Worm (Caenorhabditis elegans) whole organism, young adult: Measurements from ENCODE around the gene K07H8.2.

Experiments used
- B0019.2 ChIP-seq: fragments of 200-800 bp; sonication (Bioruptor generic); conservative IDR thresholded peaks from 2 replicates; pipeline ENCODE4 v1.3.6; 2022; ENCODE audit warnings: missing genetic modification reagents, missing genetic modification characterization, missing compliant biosample characterization
- C06A6.2 ChIP-seq: fragments of 200-800 bp; sonication (Bioruptor generic); conservative IDR thresholded peaks from 2 replicates; pipeline ENCODE4 v1.3.6; 2022; ENCODE audit warnings: missing genetic modification characterization, missing compliant biosample characterization
- D2030.7 ChIP-seq: fragments of 200-800 bp; sonication (Bioruptor generic); IDR thresholded peaks from 2 replicates; pipeline ENCODE4 v1.3.6; 2022; ENCODE audit warnings: missing genetic modification reagents, missing genetic modification characterization, missing compliant biosample characterization
- F10E7.11 ChIP-seq: sonication (generic microtip); optimal IDR thresholded peaks from 2 replicates; lab custom pipeline; 2017; ENCODE audit warnings: mild to moderate bottlenecking, missing genetic modification characterization, moderate library complexity, missing compliant biosample characterization
- F33H1.4 ChIP-seq: fragments of 200-800 bp; sonication (Bioruptor generic); IDR thresholded peaks from 2 replicates; pipeline ENCODE4 v1.3.6; 2022; ENCODE audit warnings: missing genetic modification reagents, missing genetic modification characterization, missing compliant biosample characterization
- F55B11.4 ChIP-seq: sonication (generic microtip); optimal IDR thresholded peaks from 2 replicates; lab custom pipeline; 2016; ENCODE audit warnings: missing compliant biosample characterization, missing genetic modification characterization, borderline replicate concordance; ENCODE audit not compliant: insufficient read depth
- F57A8.1 ChIP-seq: fragments of 200-800 bp; sonication (Bioruptor generic); optimal IDR thresholded peaks from 2 replicates; lab custom pipeline; 2018; ENCODE audit warnings: mild to moderate bottlenecking, missing genetic modification characterization, moderate library complexity, missing compliant biosample characterization
- F57C9.4 ChIP-seq: sonication (generic microtip); optimal IDR thresholded peaks from 2 replicates; lab custom pipeline; 2017; ENCODE audit warnings: mild to moderate bottlenecking, missing genetic modification characterization, missing compliant biosample characterization
- T26A5.8 ChIP-seq: sonication (generic microtip); optimal IDR thresholded peaks from 2 replicates; lab custom pipeline; 2016; ENCODE audit warnings: missing genetic modification characterization, missing compliant biosample characterization
- Y56A3A.18 ChIP-seq: fragments of 200-800 bp; sonication (Bioruptor generic); IDR thresholded peaks from 2 replicates; pipeline ENCODE4 v1.3.6; 2022; ENCODE audit warnings: missing genetic modification reagents, missing genetic modification characterization, missing compliant biosample characterization
- Y67H2A.10 ChIP-seq: fragments of 200-800 bp; sonication (Bioruptor generic); conservative IDR thresholded peaks from 2 replicates; pipeline ENCODE4 v1.3.6; 2022; ENCODE audit warnings: missing genetic modification reagents, missing genetic modification characterization, missing compliant biosample characterization
- Y79H2A.3 ChIP-seq: fragments of 200-800 bp; sonication (Bioruptor generic); conservative IDR thresholded peaks from 2 replicates; pipeline ENCODE4 v1.3.6; 2022; ENCODE audit warnings: missing genetic modification reagents, missing genetic modification characterization, missing compliant biosample characterization
- ZK185.1 ChIP-seq: sonication (generic microtip); optimal IDR thresholded peaks from 2 replicates; lab custom pipeline; 2016; ENCODE audit warnings: mild to moderate bottlenecking, missing genetic modification characterization, missing compliant biosample characterization; ENCODE audit not compliant: poor library complexity, severe bottlenecking
- aptf-2 ChIP-seq: fragments of 200-800 bp; sonication (Bioruptor generic); conservative IDR thresholded peaks from 2 replicates; pipeline ENCODE4 v1.3.6; 2022; ENCODE audit warnings: missing genetic modification reagents, missing genetic modification characterization, missing compliant biosample characterization
- aptf-3 ChIP-seq: fragments of 200-800 bp; sonication (Bioruptor generic); IDR thresholded peaks from 2 replicates; pipeline ENCODE4 v1.3.6; 2022; ENCODE audit warnings: missing genetic modification characterization, missing compliant biosample characterization
- atf-7 ChIP-seq: sonication (generic microtip); optimal IDR thresholded peaks from 2 replicates; lab custom pipeline; 2017; ENCODE audit warnings: mild to moderate bottlenecking, missing genetic modification characterization, missing compliant biosample characterization
- bed-2 ChIP-seq: fragments of 200-800 bp; sonication (Bioruptor generic); IDR thresholded peaks from 2 replicates; pipeline ENCODE4 v1.3.6; 2022; ENCODE audit warnings: missing genetic modification reagents, missing genetic modification characterization, missing compliant biosample characterization
- ccch-3 ChIP-seq: fragments of 200-800 bp; sonication (Bioruptor generic); optimal IDR thresholded peaks from 2 replicates; lab custom pipeline; 2018; ENCODE audit warnings: mild to moderate bottlenecking, missing genetic modification characterization, missing compliant biosample characterization
- cebp-2 ChIP-seq: fragments of 200-800 bp; sonication (Bioruptor generic); IDR thresholded peaks from 2 replicates; pipeline ENCODE4 v1.3.6; 2022; ENCODE audit warnings: missing genetic modification characterization, missing compliant biosample characterization
- ceh-100 ChIP-seq: fragments of 200-800 bp; sonication (Bioruptor generic); IDR thresholded peaks from 2 replicates; pipeline ENCODE4 v1.3.6; 2022; ENCODE audit warnings: missing genetic modification reagents, missing genetic modification characterization, missing compliant biosample characterization
- ceh-27 ChIP-seq: fragments of 200-800 bp; sonication (Bioruptor generic); optimal IDR thresholded peaks from 2 replicates; lab custom pipeline; 2018; ENCODE audit warnings: mild to moderate bottlenecking, missing genetic modification characterization, moderate library complexity, missing compliant biosample characterization
- ceh-58 ChIP-seq: fragments of 200-800 bp; sonication (Bioruptor generic); IDR thresholded peaks from 2 replicates; pipeline ENCODE4 v1.3.6; 2022; ENCODE audit warnings: missing genetic modification characterization, missing compliant biosample characterization
- ceh-91 ChIP-seq: fragments of 200-800 bp; sonication (Bioruptor generic); IDR thresholded peaks from 2 replicates; pipeline ENCODE4 v1.3.6; 2022; ENCODE audit warnings: missing genetic modification reagents, missing genetic modification characterization, missing compliant biosample characterization
- chd-7 ChIP-seq: sonication (generic microtip); optimal IDR thresholded peaks from 2 replicates; lab custom pipeline; 2016; ENCODE audit warnings: mild to moderate bottlenecking, missing genetic modification characterization, moderate library complexity, missing compliant biosample characterization
- die-1 ChIP-seq: sonication (generic microtip); optimal IDR thresholded peaks from 2 replicates; lab custom pipeline; 2016; ENCODE audit warnings: missing genotype, mild to moderate bottlenecking, missing genetic modification characterization, missing compliant biosample characterization
- dox-1 ChIP-seq: fragments of 200-800 bp; sonication (Bioruptor generic); IDR thresholded peaks from 2 replicates; pipeline ENCODE4 v1.3.6; 2022; ENCODE audit warnings: missing genetic modification reagents, missing genetic modification characterization, missing compliant biosample characterization
- efl-1 ChIP-seq: fragments of 150-350 bp; optimal IDR thresholded peaks from 2 replicates; lab custom pipeline; 2014; ENCODE audit warnings: missing biosample characterization, missing genetic modification reagents, missing genetic modification characterization
- gei-17 ChIP-seq: fragments of 200-800 bp; sonication (Bioruptor generic); optimal IDR thresholded peaks from 2 replicates; lab custom pipeline; 2018; ENCODE audit warnings: mild to moderate bottlenecking, missing genetic modification characterization, missing compliant biosample characterization
- hsf-1 ChIP-seq: fragments of 200-800 bp; sonication (Bioruptor generic); IDR thresholded peaks from 2 replicates; pipeline ENCODE4 v1.3.6; 2022; ENCODE audit warnings: missing genetic modification reagents, missing genetic modification characterization, missing compliant biosample characterization
- lag-1 ChIP-seq: fragments of 200-800 bp; sonication (Bioruptor generic); IDR thresholded peaks from 2 replicates; pipeline ENCODE4 v1.3.6; 2022; ENCODE audit warnings: missing genetic modification reagents, missing genetic modification characterization, missing compliant biosample characterization
- let-526 ChIP-seq: fragments of 200-800 bp; sonication (Bioruptor generic); IDR thresholded peaks from 2 replicates; pipeline ENCODE4 v1.3.6; 2022; ENCODE audit warnings: missing genetic modification reagents, missing genetic modification characterization, missing compliant biosample characterization
- lin-40 ChIP-seq: sonication (generic microtip); optimal IDR thresholded peaks from 2 replicates; lab custom pipeline; 2016; ENCODE audit warnings: missing genetic modification characterization, mild to moderate bottlenecking, missing compliant biosample characterization, missing genotype, missing genetic modification reagents
- madf-10 ChIP-seq: sonication (generic microtip); optimal IDR thresholded peaks from 2 replicates; lab custom pipeline; 2016; ENCODE audit warnings: mild to moderate bottlenecking, missing genetic modification characterization, missing compliant biosample characterization
- mel-28 ChIP-seq: sonication (generic microtip); optimal IDR thresholded peaks from 2 replicates; lab custom pipeline; 2016; ENCODE audit warnings: borderline replicate concordance, mild to moderate bottlenecking, missing genetic modification characterization, missing compliant biosample characterization
- nhr-27 ChIP-seq: fragments of 200-800 bp; sonication (Bioruptor generic); optimal IDR thresholded peaks from 2 replicates; lab custom pipeline; 2018; ENCODE audit warnings: mild to moderate bottlenecking, missing genetic modification characterization, moderate library complexity, missing compliant biosample characterization
- repo-1 ChIP-seq: sonication (generic microtip); optimal IDR thresholded peaks from 2 replicates; lab custom pipeline; 2017; ENCODE audit warnings: mild to moderate bottlenecking, missing genetic modification characterization, missing compliant biosample characterization
- rpc-1 ChIP-seq, 2 experiments: fragments of 150-350 bp in 1 of 2; sonication (generic microtip) in 1 of 2; optimal IDR thresholded peaks; 2 replicates each; lab custom pipeline; 2014 to 2018; ENCODE audit warnings: missing biosample characterization in 1 of 2, missing genetic modification characterization in 1 of 2, missing genetic modification reagents in 1 of 2, missing genotype in 1 of 2
- sdz-38 ChIP-seq: sonication (generic microtip); optimal IDR thresholded peaks from 2 replicates; lab custom pipeline; 2016; ENCODE audit warnings: missing genotype, missing genetic modification characterization, missing compliant biosample characterization
- snpc-1.3 ChIP-seq: sonication (generic microtip); optimal IDR thresholded peaks from 2 replicates; lab custom pipeline; 2017; ENCODE audit warnings: missing genetic modification characterization, mild to moderate bottlenecking, missing compliant biosample characterization, antibody characterized with exemption, moderate library complexity, missing genotype, missing genetic modification reagents; ENCODE audit not compliant: insufficient read depth
- snpc-4 ChIP-seq, 5 experiments: fragments of 150-350 bp in 1 of 5; sonication (generic microtip) in 4 of 5; optimal IDR thresholded peaks; 2 replicates each; lab custom pipeline; 2014 to 2018; ENCODE audit warnings: missing genetic modification characterization in 5 of 5, missing biosample characterization in 3 of 5, antibody characterized with exemption in 2 of 5, mild to moderate bottlenecking in 2 of 5, missing compliant biosample characterization in 2 of 5, missing genotype in 2 of 5, moderate library complexity in 2 of 5, missing genetic modification reagents in 1 of 5
- tbp1 ChIP-seq: fragments of 200-800 bp; sonication (Bioruptor generic); optimal IDR thresholded peaks from 2 replicates; lab custom pipeline; 2018; ENCODE audit warnings: mild to moderate bottlenecking, missing genetic modification characterization, missing compliant biosample characterization
- tbx-9 ChIP-seq: sonication (generic microtip); optimal IDR thresholded peaks from 2 replicates; lab custom pipeline; 2016; ENCODE audit warnings: borderline replicate concordance, missing genetic modification characterization, inconsistent platforms, missing compliant biosample characterization
- tlf-1 ChIP-seq: fragments of 200-800 bp; sonication (Bioruptor generic); optimal IDR thresholded peaks from 2 replicates; lab custom pipeline; 2018; ENCODE audit warnings: mild to moderate bottlenecking, missing genetic modification characterization, missing compliant biosample characterization
- unc-130 ChIP-seq: sonication (generic microtip); optimal IDR thresholded peaks from 2 replicates; lab custom pipeline; 2016; ENCODE audit warnings: missing genetic modification reagents, missing genetic modification characterization, missing compliant biosample characterization
- xnd-1 ChIP-seq: sonication (generic microtip); optimal IDR thresholded peaks from 2 replicates; lab custom pipeline; 2016; ENCODE audit warnings: missing genotype, missing genetic modification reagents, missing genetic modification characterization, missing compliant biosample characterization
- zim-3 ChIP-seq: sonication (generic microtip); optimal IDR thresholded peaks from 2 replicates; lab custom pipeline; 2017; ENCODE audit warnings: mild to moderate bottlenecking, missing genetic modification characterization, moderate library complexity, missing compliant biosample characterization
- ztf-25 ChIP-seq: fragments of 200-800 bp; sonication (Bioruptor generic); IDR thresholded peaks from 2 replicates; pipeline ENCODE4 v1.3.6; 2022; ENCODE audit warnings: missing genetic modification reagents, missing genetic modification characterization, missing compliant biosample characterization

The K07H8.2 gene

ce11 chrIV:8252856-8253255 lies 38.5 kb upstream of the K07H8.2 start (continued):
- peak; percentile 67; the same call in 1 of the 2 replicates for TF ChIP-seq Y56A3A.18
- peak; percentile 29; the same call in 1 of the 2 replicates for TF ChIP-seq C06A6.2 (GFP tag; lab: Robert Waterston, UW)
- TF ChIP-seq F10E7.11 (tag; lab: Kevin White, UChicago) = peak; percentile 81
- TF ChIP-seq ccch-3 (GFP tag; lab: Kevin White, UChicago) = peak; percentile 1
- TF ChIP-seq aptf-2 (GFP tag; lab: Robert Waterston, UW) = no peak
- TF ChIP-seq snpc-4 (GFP tag; optimal IDR thresholded peaks at IDR 0.05; lab: Kevin White, UChicago) = peak; percentile 82
- TF ChIP-seq snpc-4 (tag; optimal IDR thresholded peaks at IDR 0.05; lab: Kevin White, UChicago) = peak; percentile 37 to 82 (median 66)
- 0 out of 2 replicates have a peak, but pooled peaks have one; percentile 71 for TF ChIP-seq ceh-58 (GFP tag; lab: Robert Waterston, UW)
- TF ChIP-seq ztf-25 (GFP tag; lab: Robert Waterston, UW) = peak; percentile 88; the same call in 1 of the 2 replicates
- TF ChIP-seq atf-7 = peak; percentile 66
- peak; percentile 49 for TF ChIP-seq F33H1.4 (GFP tag; lab: Robert Waterston, UW)
- TF ChIP-seq xnd-1 (tag; lab: Kevin White, UChicago) = no peak
- no peak for TF ChIP-seq sdz-38 (tag; lab: Kevin White, UChicago)
- TF ChIP-seq chd-7 (tag; lab: Kevin White, UChicago) = no peak
- peak; percentile 88 for TF ChIP-seq mel-28 (tag; lab: Kevin White, UChicago)
- TF ChIP-seq dox-1 (GFP tag; lab: Robert Waterston, UW) = no peak; the same call in 1 of the 2 replicates
- peak; percentile 95 for TF ChIP-seq die-1 (tag; lab: Kevin White, UChicago)
- TF ChIP-seq let-526 (GFP tag; lab: Robert Waterston, UW) = peak; percentile 66; the same call in 1 of the 2 replicates
- TF ChIP-seq tbp1 (GFP tag; lab: Kevin White, UChicago) = peak; percentile 100
- no peak for TF ChIP-seq lag-1 (GFP tag; lab: Robert Waterston, UW)
- peak; percentile 77 for TF ChIP-seq repo-1 (tag; lab: Kevin White, UChicago)
- no peak for TF ChIP-seq bed-2
- TF ChIP-seq unc-130 = peak; percentile 77
- no peak; the same call in 1 of the 2 replicates for TF ChIP-seq aptf-3
- peak; percentile 29 for TF ChIP-seq tbx-9 (tag; lab: Kevin White, UChicago)
- TF ChIP-seq F57C9.4 (tag; lab: Kevin White, UChicago) = peak; percentile 54
- peak; percentile 75 for TF ChIP-seq lin-40 (tag; lab: Kevin White, UChicago)
- peak; percentile 54 for TF ChIP-seq nhr-27 (tag; lab: Kevin White, UChicago)
- peak; percentile 80; the same call in 1 of the 2 replicates for TF ChIP-seq Y79H2A.3 (GFP tag; lab: Robert Waterston, UW)
- peak; percentile 69 for TF ChIP-seq tlf-1 (GFP tag; lab: Kevin White, UChicago)
- TF ChIP-seq D2030.7 (GFP tag; lab: Robert Waterston, UW) = peak; percentile 77
- TF ChIP-seq ZK185.1 (tag; lab: Kevin White, UChicago) = peak; percentile 78
- TF ChIP-seq F55B11.4 (tag; lab: Kevin White, UChicago) = no peak
- peak; percentile 71 for TF ChIP-seq ceh-27 (GFP tag; lab: Kevin White, UChicago)
- TF ChIP-seq ceh-100 (GFP tag; lab: Robert Waterston, UW) = peak; percentile 66
- TF ChIP-seq snpc-1.3 = peak; percentile 89
- peak; percentile 94 for TF ChIP-seq rpc-1 (optimal IDR thresholded peaks at IDR 0.05; lab: Kevin White, UChicago)
- TF ChIP-seq rpc-1 (tag; optimal IDR thresholded peaks at IDR 0.05; lab: Kevin White, UChicago) = peak; percentile 99
- no peak for TF ChIP-seq B0019.2 (GFP tag; lab: Robert Waterston, UW)
- TF ChIP-seq F57A8.1 (GFP tag; lab: Kevin White, UChicago) = peak; percentile 75
- 0 out of 2 replicates have a peak, but pooled peaks have one; percentile 15 for TF ChIP-seq Y67H2A.10 (GFP tag; lab: Robert Waterston, UW)
- TF ChIP-seq zim-3 = peak; percentile 97
- TF ChIP-seq efl-1 = peak; percentile 7
- peak; percentile 61; the same call in 1 of the 2 replicates for TF ChIP-seq ceh-91 (GFP tag; lab: Robert Waterston, UW)
- peak; percentile 85 for TF ChIP-seq madf-10 (tag; lab: Kevin White, UChicago)
- peak; percentile 68 for TF ChIP-seq T26A5.8
- 0 out of 2 replicates have a peak, but pooled peaks have one; percentile 35 for TF ChIP-seq cebp-2 (GFP tag; lab: Robert Waterston, UW)
- TF ChIP-seq hsf-1 (GFP tag; lab: Robert Waterston, UW) = peak; percentile 63
- TF ChIP-seq gei-17 (GFP tag; lab: Kevin White, UChicago) = no peak
